Fruit fly (Drosophila melanogaster) ovary, adult (tissue): Measurements from ENCODE around the gene CG31274.
"Not testable (repeated sequence)": the region's sequence is repeated elsewhere in the genome, so short reads cannot be mapped to it uniquely, and the experiment has no call there.

ENCODE experiments used
- CG17801 ChIP-seq: fragments of 200-800 bp; optimal IDR thresholded peaks from 2 replicates; lab custom pipeline; 2019; ENCODE audit warnings: missing biosample characterization, mild to moderate bottlenecking, missing genetic modification characterization, moderate library complexity; ENCODE audit not compliant: partially characterized antibody

Gene CG31274

dm6 chr3R:16992716-16993115 is at the start of gene CG31274:
CG31274 (plus strand) TSS chr3R:16993016.
- TF ChIP-seq CG17801 = not testable (repeated sequence)

- no peak for TF ChIP-seq CG17801
Measured at dm6 chr3R:16944267-16944666, 48.5 kb upstream of the CG31274 start.

dm6 chr3R:16948667-16949066 is 44.1 kb upstream of the CG31274 start:
- peak; percentile 53 for TF ChIP-seq CG17801

- TF ChIP-seq CG17801 = no peak
Measured at dm6 chr3R:16951374-16951773, 41.4 kb upstream of the CG31274 start.

- TF ChIP-seq CG17801 = no peak
Measured at dm6 chr3R:16954423-16954822, 38.4 kb upstream of the CG31274 start.

dm6 chr3R:16957759-16958536 is 34.9 kb upstream of the CG31274 start:
- TF ChIP-seq CG17801 = no peak

- no peak for TF ChIP-seq CG17801
Measured at dm6 chr3R:16960219-16960618, 32.6 kb upstream of the CG31274 start.

dm6 chr3R:16962303-16962702 is 30.5 kb upstream of the CG31274 start:
- no peak for TF ChIP-seq CG17801

- TF ChIP-seq CG17801 = no peak
Measured at dm6 chr3R:16969361-16970355, 23.2 kb upstream of the CG31274 start.

- TF ChIP-seq CG17801 = no peak
Measured at dm6 chr3R:16972136-16972535, 20.7 kb upstream of the CG31274 start, which contains the start of gene Abd-B. Abd-B (minus strand) TSS chr3R:16972236.

- TF ChIP-seq CG17801 = no peak
Measured at dm6 chr3R:16972575-16972974, 20.2 kb upstream of the CG31274 start.

- TF ChIP-seq CG17801 = no peak
Measured at dm6 chr3R:16974904-16975303, 17.9 kb upstream of the CG31274 start, which contains the start of gene VhaM9.7-d. VhaM9.7-d (plus strand) TSS chr3R:16975204.

- no peak for TF ChIP-seq CG17801
Measured at dm6 chr3R:16977745-16978305, 15.0 kb upstream of the CG31274 start, which contains the start of gene Actn3. Actn3 (minus strand) TSS chr3R:16977795.

- no peak for TF ChIP-seq CG17801
Measured at dm6 chr3R:16980958-16981623, 11.7 kb upstream of the CG31274 start.

- no peak for TF ChIP-seq CG17801
Measured at dm6 chr3R:16982108-16982707, 10.6 kb upstream of the CG31274 start, which contains the start of gene AhcyL2. AhcyL2 (minus strand) TSS chr3R:16982158.

- TF ChIP-seq CG17801 = no peak
Measured at dm6 chr3R:16983001-16983400, 9.8 kb upstream of the CG31274 start.
